Fruit fly (Drosophila melanogaster): ENCODE data around the gene REPTOR-BP.

The REPTOR-BP gene

DNA sequence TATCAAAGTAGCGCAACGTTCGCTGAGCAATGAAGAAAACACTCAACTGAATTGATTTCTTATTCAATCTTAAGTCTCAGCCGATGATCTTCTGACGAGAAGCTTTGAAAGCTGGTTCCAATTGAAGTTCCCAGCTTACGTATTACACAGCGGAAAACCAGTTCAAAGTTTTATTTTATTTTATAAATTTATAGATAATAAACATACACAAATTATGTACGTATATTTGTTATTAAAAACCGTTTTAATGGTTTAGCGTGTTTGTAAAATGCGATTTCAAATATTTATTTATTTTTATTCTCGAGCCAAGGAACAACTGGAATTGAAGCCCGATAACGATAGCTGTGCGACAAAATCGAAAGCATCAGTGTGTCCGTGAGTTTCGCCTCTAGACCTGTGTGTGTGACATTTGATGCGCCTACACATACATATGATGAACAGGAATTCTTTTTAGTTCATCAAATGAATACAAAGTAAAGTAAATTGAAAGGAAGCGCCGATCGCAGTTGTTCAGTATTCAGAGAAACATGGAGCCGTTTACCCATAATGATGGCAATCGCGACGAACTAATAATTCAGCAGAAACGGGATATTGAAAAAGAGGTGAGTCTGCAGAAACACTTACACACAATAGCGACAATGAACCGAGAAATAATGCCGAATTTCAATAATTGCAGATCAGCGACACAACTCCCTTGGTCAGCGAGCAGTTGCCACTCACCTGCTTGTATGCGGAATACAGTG, 42.8 kb downstream of the REPTOR-BP start, which contains the start of the genes CG5390 and CG4968 (continued):
- TF ChIP-seq fd102C (GFP tag; optimal IDR thresholded peaks at IDR 0.05): no peak
- peak; percentile 62 for TF ChIP-seq fd3F (GFP tag; optimal IDR thresholded peaks at IDR 0.05)
- peak; percentile 8 for TF ChIP-seq Chrac-16 (GFP tag; optimal IDR thresholded peaks at IDR 0.05)
- TF ChIP-seq Xrp1 (GFP tag; IDR thresholded peaks at IDR 0.05): peak; percentile 62; the same call in 1 of the 2 replicates
- no peak for TF ChIP-seq CG4360 (GFP tag; IDR thresholded peaks at IDR 0.05)
- TF ChIP-seq CG11560 (tag; IDR thresholded peaks at IDR 0.05): no peak
- TF ChIP-seq Lpt (GFP tag; optimal IDR thresholded peaks at IDR 0.05): no peak
- TF ChIP-seq unpg (GFP tag; optimal IDR thresholded peaks at IDR 0.05): peak; percentile 81
- peak; percentile 69 for TF ChIP-seq CG17328 (GFP tag; IDR thresholded peaks at IDR 0.05)
- no peak for TF ChIP-seq kah (GFP tag; optimal IDR thresholded peaks at IDR 0.05)
- TF ChIP-seq BEAF-32 (GFP tag; optimal IDR thresholded peaks at IDR 0.05): peak; percentile 60
- peak; percentile 50 for TF ChIP-seq fd96Cb (tag; optimal IDR thresholded peaks at IDR 0.05)
- no peak for TF ChIP-seq Atf-2 (GFP tag; optimal IDR thresholded peaks at IDR 0.05)
- TF ChIP-seq CG15269 (tag; optimal IDR thresholded peaks at IDR 0.05): peak; percentile 85
- TF ChIP-seq CG9817 (tag; optimal IDR thresholded peaks at IDR 0.05): no peak
- TF ChIP-seq trem (tag; optimal IDR thresholded peaks at IDR 0.05): peak; percentile 95
- TF ChIP-seq CG7271 (tag; optimal IDR thresholded peaks at IDR 0.05): no peak
- TF ChIP-seq CG1647 (GFP tag; optimal IDR thresholded peaks at IDR 0.05): no peak
- no peak for TF ChIP-seq CG3065 (GFP tag; optimal IDR thresholded peaks at IDR 0.05)
- TF ChIP-seq Hsf (GFP tag; optimal IDR thresholded peaks at IDR 0.05): peak; percentile 34
- peak; percentile 12 for TF ChIP-seq CTCF (GFP tag; optimal IDR thresholded peaks at IDR 0.05)
- TF ChIP-seq mld (GFP tag; IDR thresholded peaks at IDR 0.05; ENCODE audit: partially characterized antibody): no peak
- TF ChIP-seq ttk (GFP tag; IDR thresholded peaks at IDR 0.05): peak; percentile 32; the same call in 1 of the 2 replicates
- peak; percentile 69 for TF ChIP-seq pzg (GFP tag; optimal IDR thresholded peaks at IDR 0.05)
- TF ChIP-seq CG7786 (GFP tag; optimal IDR thresholded peaks at IDR 0.05): no peak
- peak; percentile 18 for TF ChIP-seq schlank (tag; optimal IDR thresholded peaks at IDR 0.05)
- TF ChIP-seq HHEX (GFP tag; optimal IDR thresholded peaks at IDR 0.05): peak; percentile 65
- no peak for TF ChIP-seq sima (GFP tag; optimal IDR thresholded peaks at IDR 0.05)
- no peak for TF ChIP-seq jumu (GFP tag; optimal IDR thresholded peaks at IDR 0.05)
- TF ChIP-seq Nf-YC (tag; optimal IDR thresholded peaks at IDR 0.05): peak; percentile 78
- TF ChIP-seq hth (optimal IDR thresholded peaks at IDR 0.05): no peak
- TF ChIP-seq CG10366 (GFP tag; IDR thresholded peaks at IDR 0.05): peak; percentile 72
- no peak for TF ChIP-seq inv (GFP tag; IDR thresholded peaks at IDR 0.05; ENCODE audit: partially characterized antibody)
- no peak for TF ChIP-seq abd-A (tag; optimal IDR thresholded peaks at IDR 0.05)
- TF ChIP-seq CG14710 (tag; optimal IDR thresholded peaks at IDR 0.05): peak; percentile 70
- no peak for TF ChIP-seq CG15479 (GFP tag; optimal IDR thresholded peaks at IDR 0.05)
- 0 out of 2 replicates have a peak, but pooled peaks have one; percentile 45 for TF ChIP-seq CG5953 (GFP tag; IDR thresholded peaks at IDR 0.05)
- peak; percentile 65 for TF ChIP-seq sob (GFP tag; IDR thresholded peaks at IDR 0.05)
- TF ChIP-seq Optix (GFP tag; IDR thresholded peaks at IDR 0.05): no peak
- TF ChIP-seq luna (GFP tag; optimal IDR thresholded peaks at IDR 0.05): no peak
- peak; percentile 74 for TF ChIP-seq zf30C (GFP tag; optimal IDR thresholded peaks at IDR 0.05)
- no peak for TF ChIP-seq Rx (GFP tag; IDR thresholded peaks at IDR 0.05)
- peak; percentile 33 for TF ChIP-seq kay (GFP tag; optimal IDR thresholded peaks at IDR 0.05)
- TF ChIP-seq cato (GFP tag; optimal IDR thresholded peaks at IDR 0.05; ENCODE audit: borderline replicate concordance): peak; percentile 19
- TF ChIP-seq NC2α (GFP tag; optimal IDR thresholded peaks at IDR 0.05): no peak
- peak; percentile 16; the same call in 1 of the 3 replicates for TF ChIP-seq CG11456 (GFP tag; IDR thresholded peaks at IDR 0.05)
- TF ChIP-seq TFAM (GFP tag; optimal IDR thresholded peaks at IDR 0.05): no peak
- TF ChIP-seq CG3726 (GFP tag; IDR thresholded peaks at IDR 0.05): no peak
- peak; percentile 59; the same call in 1 of the 2 replicates for TF ChIP-seq cas (GFP tag; IDR thresholded peaks at IDR 0.05)
- peak; percentile 85 for TF ChIP-seq Hmr (GFP tag; optimal IDR thresholded peaks at IDR 0.05)
